Fruit fly (Drosophila melanogaster): Measurements from ENCODE around the gene CG45089.
A peak's percentile ranks its signal among the peaks of the same experiment; 100 is the strongest.

The CG45089 gene

dm6 chrX:7888386-7889024 lies 5.1 kb downstream of the CG45089 start, which contains the start of gene Acat1 (continued):
- TF ChIP-seq CG12942 (GFP tag; optimal IDR thresholded peaks at IDR 0.05) (peak; percentile 12), Lpt (GFP tag; optimal IDR thresholded peaks at IDR 0.05) (no peak), CG2712 (tag; optimal IDR thresholded peaks at IDR 0.05) (peak; percentile 64), Mes4 (GFP tag; optimal IDR thresholded peaks at IDR 0.05) (no peak), Tbp (GFP tag; optimal IDR thresholded peaks at IDR 0.05) (no peak), pros (GFP tag; optimal IDR thresholded peaks at IDR 0.05) (no peak), gt (GFP tag; IDR thresholded peaks at IDR 0.05) (no peak), zf30C (GFP tag; optimal IDR thresholded peaks at IDR 0.05) (no peak), bab2 (GFP tag; optimal IDR thresholded peaks at IDR 0.05) (peak; percentile 35), CG12659 (GFP tag; optimal IDR thresholded peaks at IDR 0.05) (peak; percentile 52), CG8944 (GFP tag; optimal IDR thresholded peaks at IDR 0.05) (no peak), pzg (GFP tag; optimal IDR thresholded peaks at IDR 0.05) (peak; percentile 50), CG9817 (tag; optimal IDR thresholded peaks at IDR 0.05) (peak; percentile 29), run (tag; optimal IDR thresholded peaks at IDR 0.05) (no peak), kni (GFP tag; optimal IDR thresholded peaks at IDR 0.05) (no peak), CG3281 (GFP tag; optimal IDR thresholded peaks at IDR 0.05) (no peak), dan (GFP tag; IDR thresholded peaks at IDR 0.05) (no peak), CG14441 (GFP tag; IDR thresholded peaks at IDR 0.05) (peak; percentile 58), CG18011 (GFP tag; optimal IDR thresholded peaks at IDR 0.05) (peak; percentile 54), CG42726 (GFP tag; IDR thresholded peaks at IDR 0.05; ENCODE audit: partially characterized antibody) (no peak), Antp (GFP tag; optimal IDR thresholded peaks at IDR 0.05) (peak; percentile 5), CG1832 (GFP tag; optimal IDR thresholded peaks at IDR 0.05) (no peak), Spps (tag; optimal IDR thresholded peaks at IDR 0.05) (peak; percentile 23), ttk (GFP tag; IDR thresholded peaks at IDR 0.05) (peak; percentile 24; the same call in 1 of the 2 replicates), NC2β (GFP tag; optimal IDR thresholded peaks at IDR 0.05) (peak; percentile 38), MTF-1 (GFP tag; optimal IDR thresholded peaks at IDR 0.05; ENCODE audit: borderline replicate concordance) (peak; percentile 6), gfzf (GFP tag; optimal IDR thresholded peaks at IDR 0.05) (no peak), schlank (tag; optimal IDR thresholded peaks at IDR 0.05) (no peak), Aef1 (GFP tag; IDR thresholded peaks at IDR 0.05) (0 out of 3 replicates have a peak, but pooled peaks have one; percentile 16), Oaz (GFP tag; IDR thresholded peaks at IDR 0.05) (no peak), CG7372 (GFP tag; IDR thresholded peaks at IDR 0.05) (peak; percentile 34; the same call in 1 of the 2 replicates), luna (GFP tag; optimal IDR thresholded peaks at IDR 0.05) (peak; percentile 39), vvl (GFP tag; IDR thresholded peaks at IDR 0.05) (peak; percentile 83), CG12104 (GFP tag; optimal IDR thresholded peaks at IDR 0.05) (no peak), ssp (GFP tag; IDR thresholded peaks at IDR 0.05) (no peak; the same call in 1 of the 2 replicates), gsb-n (tag; optimal IDR thresholded peaks at IDR 0.05) (peak; percentile 44), CG18619 (GFP tag; optimal IDR thresholded peaks at IDR 0.05) (peak; percentile 15), dmrt99B (tag; optimal IDR thresholded peaks at IDR 0.05) (no peak), CG1602 (GFP tag; optimal IDR thresholded peaks at IDR 0.05) (peak; percentile 44), C15 (GFP tag; IDR thresholded peaks at IDR 0.05) (no peak), wor (GFP tag; IDR thresholded peaks at IDR 0.05) (no peak), CG16863 (GFP tag; optimal IDR thresholded peaks at IDR 0.05) (no peak), CG1529 (GFP tag; optimal IDR thresholded peaks at IDR 0.05) (no peak), Poxn (GFP tag; IDR thresholded peaks at IDR 0.05) (no peak), Scr (GFP tag; IDR thresholded peaks at IDR 0.05; ENCODE audit: partially characterized antibody) (peak; percentile 51), grn (GFP tag; optimal IDR thresholded peaks at IDR 0.05) (no peak), Dad (GFP tag; optimal IDR thresholded peaks at IDR 0.05) (peak; percentile 38), Jarid2 (GFP tag; optimal IDR thresholded peaks at IDR 0.05) (peak; percentile 12), Sry-δ (GFP tag; optimal IDR thresholded peaks at IDR 0.05) (peak; percentile 42), CHES-1-like (GFP tag; optimal IDR thresholded peaks at IDR 0.05) (peak; percentile 31), trem (tag; optimal IDR thresholded peaks at IDR 0.05) (peak; percentile 52)

Data from whole organism, embryonic.